Fruit fly (Drosophila melanogaster) whole organism, embryonic: Measurements from ENCODE around the gene Usp8.

Experiments used
- Atf-2 ChIP-seq: fragments of 200-800 bp; sonication (Bioruptor generic); optimal IDR thresholded peaks from 2 replicates; lab custom pipeline; 2016; ENCODE audit warnings: missing biosample characterization, missing genetic modification characterization
- C15 ChIP-seq: fragments of 200-800 bp; sonication (Bioruptor generic); IDR thresholded peaks from 3 replicates; pipeline ENCODE4 v1.3.6; 2022; ENCODE audit warnings: missing biosample characterization, missing genetic modification characterization
- CG10366 ChIP-seq: fragments of 200-800 bp; sonication (Bioruptor generic); IDR thresholded peaks from 2 replicates; pipeline ENCODE4 v1.3.6; 2022; ENCODE audit warnings: missing biosample characterization, missing genetic modification characterization
- CG11695 ChIP-seq: fragments of 200-800 bp; sonication (Bioruptor generic); IDR thresholded peaks from 3 replicates; pipeline ENCODE4 v1.3.6; 2022; ENCODE audit warnings: missing biosample characterization, missing genetic modification characterization
- CG14441 ChIP-seq: fragments of 200-800 bp; sonication (Bioruptor generic); IDR thresholded peaks from 2 replicates; pipeline ENCODE4 v1.3.6; 2022; ENCODE audit warnings: missing biosample characterization, missing genetic modification characterization
- CG1603 ChIP-seq: fragments of 200-800 bp; sonication (Bioruptor generic); optimal IDR thresholded peaks from 2 replicates; lab custom pipeline; 2019; ENCODE audit warnings: missing biosample characterization, mild to moderate bottlenecking, missing genetic modification characterization, moderate library complexity
- CG16813 ChIP-seq: fragments of 200-800 bp; sonication (Bioruptor generic); IDR thresholded peaks from 3 replicates; pipeline ENCODE4 v1.3.6; 2022; ENCODE audit warnings: missing biosample characterization, missing genetic modification characterization; ENCODE audit not compliant: partially characterized antibody
- CG16863 ChIP-seq: fragments of 200-800 bp; sonication (Bioruptor generic); optimal IDR thresholded peaks from 3 replicates; lab custom pipeline; 2016; ENCODE audit warnings: missing biosample characterization, missing genetic modification characterization
- CG1792 ChIP-seq: fragments of 200-800 bp; sonication (Bioruptor generic); optimal IDR thresholded peaks from 2 replicates; lab custom pipeline; 2016; ENCODE audit warnings: missing biosample characterization, missing genetic modification characterization
- CG18011 ChIP-seq: fragments of 200-800 bp; sonication (Bioruptor generic); optimal IDR thresholded peaks from 2 replicates; lab custom pipeline; 2017; ENCODE audit warnings: missing biosample characterization, missing genetic modification characterization, mild to moderate bottlenecking, moderate library complexity, missing genotype
- CG32532 ChIP-seq: fragments of 200-800 bp; sonication (Bioruptor generic); IDR thresholded peaks from 2 replicates; pipeline ENCODE4 v1.3.6; 2022; ENCODE audit warnings: missing biosample characterization, missing genetic modification characterization
- CG6683 ChIP-seq: fragments of 200-800 bp; sonication (Bioruptor generic); optimal IDR thresholded peaks from 2 replicates; lab custom pipeline; 2017; ENCODE audit warnings: missing biosample characterization, mild to moderate bottlenecking, missing genetic modification characterization, missing genetic modification reagents
- CG6765 ChIP-seq: fragments of 200-800 bp; sonication (Bioruptor generic); optimal IDR thresholded peaks from 3 replicates; lab custom pipeline; 2017; ENCODE audit warnings: missing biosample characterization, mild to moderate bottlenecking, missing genetic modification characterization
- CG6791 ChIP-seq: fragments of 200-800 bp; sonication (Bioruptor generic); IDR thresholded peaks from 3 replicates; pipeline ENCODE4 v1.3.6; 2022; ENCODE audit warnings: missing biosample characterization, missing genetic modification characterization; ENCODE audit not compliant: partially characterized antibody
- CG7928 ChIP-seq: fragments of 200-800 bp; sonication (Bioruptor generic); optimal IDR thresholded peaks from 2 replicates; lab custom pipeline; 2017; ENCODE audit warnings: missing biosample characterization, mild to moderate bottlenecking, missing genetic modification characterization
- CG8089 ChIP-seq: fragments of 200-800 bp; sonication (Bioruptor generic); optimal IDR thresholded peaks from 3 replicates; lab custom pipeline; 2016; ENCODE audit warnings: missing biosample characterization, missing genetic modification characterization
- CG9817 ChIP-seq: fragments of 200-800 bp; sonication (Bioruptor generic); optimal IDR thresholded peaks from 2 replicates; lab custom pipeline; 2018; ENCODE audit warnings: missing biosample characterization, mild to moderate bottlenecking, missing genetic modification characterization, moderate library complexity
- CG9876 ChIP-seq: fragments of 200-800 bp; sonication (Bioruptor generic); optimal IDR thresholded peaks from 2 replicates; lab custom pipeline; 2016; ENCODE audit warnings: missing biosample characterization, missing genetic modification characterization
- CrebB ChIP-seq: fragments of 200-800 bp; sonication (Bioruptor generic); optimal IDR thresholded peaks from 3 replicates; lab custom pipeline; 2018; ENCODE audit warnings: missing biosample characterization, mild to moderate bottlenecking, missing genetic modification characterization
- Deaf1 ChIP-seq: fragments of 200-800 bp; optimal IDR thresholded peaks from 3 replicates; lab custom pipeline; 2019; ENCODE audit warnings: missing biosample characterization, mild to moderate bottlenecking, missing genetic modification characterization, moderate library complexity
- Dfd ChIP-seq, 2 experiments: fragments of >200 bp; optimal IDR thresholded peaks; 2 replicates each; lab custom pipeline; 2017; ENCODE audit warnings: missing biosample characterization in 2 of 2, missing genetic modification characterization in 2 of 2
- Dll ChIP-seq: fragments of 200-800 bp; sonication (Bioruptor generic); IDR thresholded peaks from 4 replicates; pipeline ENCODE4 v1.3.6; 2022; ENCODE audit warnings: missing biosample characterization, missing genetic modification characterization; ENCODE audit not compliant: partially characterized antibody
- Hsf ChIP-seq: fragments of 200-800 bp; sonication (Bioruptor generic); optimal IDR thresholded peaks from 3 replicates; lab custom pipeline; 2016; ENCODE audit warnings: missing biosample characterization, missing genetic modification characterization
- MESR4 ChIP-seq: fragments of 200-800 bp; sonication (Bioruptor generic); optimal IDR thresholded peaks from 2 replicates; lab custom pipeline; 2018; ENCODE audit warnings: missing biosample characterization, mild to moderate bottlenecking, missing genetic modification characterization, moderate library complexity
- Mrtf ChIP-seq: fragments of 200-800 bp; sonication (Bioruptor generic); IDR thresholded peaks from 3 replicates; pipeline ENCODE4 v1.3.6; 2022; ENCODE audit warnings: missing biosample characterization, missing genetic modification characterization
- NfI ChIP-seq: fragments of 200-800 bp; sonication (Bioruptor generic); optimal IDR thresholded peaks from 3 replicates; lab custom pipeline; 2018; ENCODE audit warnings: missing biosample characterization, mild to moderate bottlenecking, missing genetic modification characterization, moderate library complexity
- Oli ChIP-seq: fragments of 200-800 bp; sonication (Bioruptor generic); optimal IDR thresholded peaks from 2 replicates; lab custom pipeline; 2018; ENCODE audit warnings: missing biosample characterization, mild to moderate bottlenecking, missing genetic modification characterization, moderate library complexity
- Ptx1 ChIP-seq: fragments of 200-800 bp; sonication (Bioruptor generic); IDR thresholded peaks from 2 replicates; pipeline ENCODE4 v1.3.6; 2022; ENCODE audit warnings: missing biosample characterization, missing genetic modification characterization
- Side ChIP-seq: fragments of 200-800 bp; sonication (Bioruptor generic); optimal IDR thresholded peaks from 2 replicates; lab custom pipeline; 2016; ENCODE audit warnings: missing biosample characterization, missing genetic modification characterization
- YL-1 ChIP-seq: fragments of 200-800 bp; sonication (Bioruptor generic); optimal IDR thresholded peaks from 3 replicates; lab custom pipeline; 2017; ENCODE audit warnings: missing biosample characterization, mild to moderate bottlenecking, missing genetic modification characterization
- al ChIP-seq: fragments of 200-800 bp; sonication (Bioruptor generic); IDR thresholded peaks from 2 replicates; pipeline ENCODE4 v1.3.6; 2022; ENCODE audit warnings: missing biosample characterization, missing genetic modification characterization
- ato ChIP-seq: fragments of 200-800 bp; sonication (Bioruptor generic); IDR thresholded peaks from 2 replicates; pipeline ENCODE4 v1.3.6; 2022; ENCODE audit warnings: missing biosample characterization, missing genetic modification characterization; ENCODE audit not compliant: partially characterized antibody
- bab2 ChIP-seq: fragments of 200-800 bp; sonication (Bioruptor generic); optimal IDR thresholded peaks from 2 replicates; lab custom pipeline; 2016; ENCODE audit warnings: missing biosample characterization, missing genetic modification characterization
- br ChIP-seq: fragments of >200 bp; optimal IDR thresholded peaks from 2 replicates; lab custom pipeline; 2017
- cato ChIP-seq: fragments of 200-800 bp; sonication (Bioruptor generic); optimal IDR thresholded peaks from 2 replicates; lab custom pipeline; 2016; ENCODE audit warnings: missing biosample characterization, missing genetic modification characterization, borderline replicate concordance
- corto ChIP-seq: fragments of 200-800 bp; sonication (Bioruptor generic); optimal IDR thresholded peaks from 2 replicates; lab custom pipeline; 2016; ENCODE audit warnings: missing biosample characterization, mild to moderate bottlenecking, missing genetic modification characterization, moderate library complexity
- crc ChIP-seq: fragments of 200-800 bp; sonication (Bioruptor generic); optimal IDR thresholded peaks from 2 replicates; lab custom pipeline; 2016; ENCODE audit warnings: missing biosample characterization, missing genetic modification characterization
- cwo ChIP-seq: fragments of 200-800 bp; sonication (Bioruptor generic); optimal IDR thresholded peaks from 3 replicates; lab custom pipeline; 2017; ENCODE audit warnings: missing biosample characterization, missing genetic modification characterization, mild to moderate bottlenecking, moderate library complexity, missing genetic modification reagents
- dmrt99B ChIP-seq: fragments of 200-800 bp; sonication (Bioruptor generic); optimal IDR thresholded peaks from 2 replicates; lab custom pipeline; 2018; ENCODE audit warnings: missing biosample characterization, mild to moderate bottlenecking, missing genetic modification characterization, moderate library complexity
- gt ChIP-seq: fragments of 200-800 bp; sonication (Bioruptor generic); IDR thresholded peaks from 2 replicates; pipeline ENCODE4 v1.3.6; 2022; ENCODE audit warnings: missing biosample characterization, missing genetic modification characterization
- insv ChIP-seq, 2 experiments: fragments of 200-800 bp; sonication (Bioruptor generic); optimal IDR thresholded peaks; 3 replicates each; lab custom pipeline; 2016 to 2018; ENCODE audit warnings: missing biosample characterization in 2 of 2, missing genetic modification characterization in 2 of 2
- jigr1 ChIP-seq: fragments of 200-800 bp; sonication (Bioruptor generic); IDR thresholded peaks from 3 replicates; pipeline ENCODE4 v1.3.6; 2022; ENCODE audit warnings: missing biosample characterization, missing genetic modification characterization
- jumu ChIP-seq: fragments of 200-800 bp; sonication (Bioruptor generic); optimal IDR thresholded peaks from 3 replicates; lab custom pipeline; 2016; ENCODE audit warnings: missing biosample characterization, missing genetic modification characterization
- lola ChIP-seq, 3 experiments: fragments of >200 bp in 2 of 3; fragments of 200-800 bp in 1 of 3; sonication (Bioruptor generic) in 1 of 3; optimal IDR thresholded peaks; 2 replicates each; lab custom pipeline; 2017 to 2019; ENCODE audit warnings: missing biosample characterization in 3 of 3, missing genetic modification characterization in 3 of 3, mild to moderate bottlenecking in 1 of 3, moderate library complexity in 1 of 3
- nau ChIP-seq: fragments of 200-800 bp; sonication (Bioruptor generic); optimal IDR thresholded peaks from 3 replicates; lab custom pipeline; 2017; ENCODE audit warnings: missing biosample characterization, mild to moderate bottlenecking, missing genetic modification characterization, missing genetic modification reagents
- p53 ChIP-seq: fragments of 200-800 bp; sonication (Bioruptor generic); optimal IDR thresholded peaks from 2 replicates; lab custom pipeline; 2016; ENCODE audit warnings: missing biosample characterization, missing genetic modification characterization
- pfk ChIP-seq: fragments of 200-800 bp; sonication (Bioruptor generic); optimal IDR thresholded peaks from 2 replicates; lab custom pipeline; 2018; ENCODE audit warnings: missing biosample characterization, mild to moderate bottlenecking, missing genetic modification characterization, moderate library complexity
- run ChIP-seq: fragments of 200-800 bp; sonication (Bioruptor generic); optimal IDR thresholded peaks from 3 replicates; lab custom pipeline; 2018; ENCODE audit warnings: missing biosample characterization, mild to moderate bottlenecking, missing genetic modification characterization
- stwl ChIP-seq: fragments of 200-800 bp; sonication (Bioruptor generic); optimal IDR thresholded peaks from 3 replicates; lab custom pipeline; 2018; ENCODE audit warnings: missing biosample characterization, mild to moderate bottlenecking, missing genetic modification characterization, moderate library complexity
- ttk ChIP-seq: fragments of 200-800 bp; sonication (Bioruptor generic); IDR thresholded peaks from 2 replicates; pipeline ENCODE4 v2.1.2; 2022; ENCODE audit warnings: missing biosample characterization, missing genetic modification characterization
- wdn ChIP-seq: fragments of 200-800 bp; sonication (Bioruptor generic); IDR thresholded peaks from 2 replicates; pipeline ENCODE4 v1.3.6; 2022; ENCODE audit warnings: missing biosample characterization, missing genetic modification characterization

Gene Usp8

DNA sequence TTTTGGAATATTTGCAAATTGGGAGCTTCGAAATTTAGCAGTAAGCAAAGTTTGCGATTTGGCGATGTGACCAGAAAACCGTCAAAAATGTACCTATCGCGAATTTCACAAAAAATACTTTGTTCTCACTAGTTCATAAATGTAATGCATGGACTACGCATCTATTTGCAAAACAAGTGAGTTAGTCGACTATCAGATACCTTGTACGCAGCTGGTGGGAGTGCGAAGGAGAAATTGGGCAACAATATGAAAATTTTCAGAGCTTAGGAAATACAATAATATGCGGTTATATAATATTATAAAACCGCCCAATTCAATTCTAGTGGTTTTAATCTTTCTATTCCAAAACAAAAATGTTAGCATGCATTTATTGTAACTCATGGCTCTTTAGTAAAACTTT, 15.3 kb upstream of the Usp8 start, which contains the start of gene Bdbt (continued):
- peak; percentile 95 for TF ChIP-seq CG6791 (GFP tag; lab: Robert Waterston, UW)
- no peak for TF ChIP-seq br
- TF ChIP-seq CG18011 (GFP tag; lab: Kevin White, UChicago) = no peak
- no peak for TF ChIP-seq run (tag; lab: Kevin White, UChicago)
- TF ChIP-seq CG9876 (GFP tag; lab: Kevin White, UChicago) = no peak
- no peak for TF ChIP-seq Atf-2 (GFP tag; lab: Kevin White, UChicago)
- no peak for TF ChIP-seq pfk (GFP tag; lab: Kevin White, UChicago)
- TF ChIP-seq CG6765 (GFP tag; lab: Kevin White, UChicago) = no peak
- TF ChIP-seq dmrt99B (tag; lab: Kevin White, UChicago) = no peak
- no peak for TF ChIP-seq bab2
- TF ChIP-seq MESR4 (GFP tag; lab: Kevin White, UChicago) = peak; percentile 5
- no peak for TF ChIP-seq Oli
- no peak for TF ChIP-seq CG1792 (GFP tag; lab: Kevin White, UChicago)
- peak; percentile 46 for TF ChIP-seq stwl (tag; lab: Kevin White, UChicago)
- peak; percentile 91 for TF ChIP-seq CG16813 (GFP tag; lab: Robert Waterston, UW)
- TF ChIP-seq Side (GFP tag; lab: Kevin White, UChicago) = peak; percentile 10
- TF ChIP-seq CG6683 (GFP tag; lab: Kevin White, UChicago) = no peak
- TF ChIP-seq CrebB = no peak
- TF ChIP-seq p53 (GFP tag; lab: Kevin White, UChicago) = no peak
- no peak for TF ChIP-seq wdn (GFP tag; lab: Robert Waterston, UW)
- TF ChIP-seq Ptx1 = no peak
- TF ChIP-seq CG32532 (GFP tag; lab: Robert Waterston, UW) = peak; percentile 59
- peak; percentile 49; the same call in 1 of the 2 replicates for TF ChIP-seq CG14441 (GFP tag; lab: Robert Waterston, UW)
- peak in 1 of 3 experiments; percentile 88 for TF ChIP-seq lola (GFP tag; optimal IDR thresholded peaks at IDR 0.05; lab: Kevin White, UChicago)
- peak; percentile 60; the same call in 3 of the 4 replicates for TF ChIP-seq Dll
- peak; percentile 10 for TF ChIP-seq cwo (GFP tag; lab: Kevin White, UChicago)
- no peak for TF ChIP-seq gt (GFP tag; lab: Robert Waterston, UW)
- TF ChIP-seq Mrtf (GFP tag; lab: Robert Waterston, UW) = no peak
- no peak for TF ChIP-seq ttk (GFP tag; lab: Robert Waterston, UW)
- TF ChIP-seq C15 (GFP tag; lab: Robert Waterston, UW) = no peak
- TF ChIP-seq Hsf (GFP tag; lab: Kevin White, UChicago) = peak; percentile 33
- no peak for TF ChIP-seq CG9817 (tag; lab: Kevin White, UChicago)
- TF ChIP-seq CG16863 = no peak
- no peak for TF ChIP-seq YL-1
- no peak for TF ChIP-seq Deaf1 (tag; lab: Kevin White, UChicago)
- TF ChIP-seq ato (GFP tag; lab: Robert Waterston, UW) = peak; percentile 81
- TF ChIP-seq al (GFP tag; lab: Robert Waterston, UW) = no peak
- no peak for TF ChIP-seq cato (GFP tag; lab: Kevin White, UChicago)
- TF ChIP-seq insv (GFP tag; optimal IDR thresholded peaks at IDR 0.05; lab: Kevin White, UChicago) = no peak
- no peak for TF ChIP-seq corto
- peak; percentile 10 for TF ChIP-seq NfI
- TF ChIP-seq Dfd (GFP tag; optimal IDR thresholded peaks at IDR 0.05; lab: Kevin White, UChicago) = peak in 1 of 2 experiments; percentile 17
- no peak for TF ChIP-seq crc (GFP tag; lab: Kevin White, UChicago)
- no peak for TF ChIP-seq CG8089
- TF ChIP-seq CG7928 = no peak
- no peak for TF ChIP-seq CG1603 (tag; lab: Kevin White, UChicago)
- no peak for TF ChIP-seq jigr1
- no peak for TF ChIP-seq nau (GFP tag; lab: Kevin White, UChicago)
- no peak for TF ChIP-seq jumu
- no peak for TF ChIP-seq CG11695 (GFP tag; lab: Robert Waterston, UW)
- no peak; the same call in 1 of the 2 replicates for TF ChIP-seq CG10366 (GFP tag; lab: Robert Waterston, UW)
